Worm (Caenorhabditis elegans): Measurements from ENCODE around the gene set-26.

- TF ChIP-seq mxl-1 (tag; optimal IDR thresholded peaks at IDR 0.05) (no peak), snpc-1.1 (tag; optimal IDR thresholded peaks at IDR 0.05; ENCODE audit: insufficient read depth) (no peak)
Observed at ce11 chrIV:16630622-16631021, 25.1 kb downstream of the set-26 start, which contains the start of gene fipr-27.
